Fruit fly (Drosophila melanogaster) whole organism, adult: ENCODE measurements around the gene CNPYb.
A peak's percentile ranks its signal among the peaks of the same experiment; 100 is the strongest.

ENCODE experiments used
- CG11617 ChIP-seq: fragments of 200-800 bp; sonication (Bioruptor generic); optimal IDR thresholded peaks from 2 replicates; lab custom pipeline; 2017; ENCODE audit warnings: mild to moderate bottlenecking, missing biosample characterization, missing genetic modification reagents, missing genetic modification characterization
- CG14711 ChIP-seq: fragments of 200-800 bp; sonication (Bioruptor generic); optimal IDR thresholded peaks from 2 replicates; lab custom pipeline; 2018; ENCODE audit warnings: missing biosample characterization, mild to moderate bottlenecking, missing genetic modification characterization, moderate library complexity
- CG1620 ChIP-seq: fragments of 200-800 bp; sonication (Bioruptor generic); optimal IDR thresholded peaks from 2 replicates; lab custom pipeline; 2016; ENCODE audit warnings: missing biosample characterization, missing genetic modification characterization
- CG7101 ChIP-seq: fragments of 200-800 bp; sonication (Bioruptor generic); optimal IDR thresholded peaks from 2 replicates; lab custom pipeline; 2018; ENCODE audit warnings: missing biosample characterization, mild to moderate bottlenecking, missing genetic modification characterization, moderate library complexity
- Clk ChIP-seq: fragments of 200-800 bp; sonication (Bioruptor generic); optimal IDR thresholded peaks from 2 replicates; lab custom pipeline; 2017; ENCODE audit warnings: missing biosample characterization, missing genetic modification characterization
- Crg-1 ChIP-seq: fragments of 200-800 bp; sonication (Bioruptor generic); optimal IDR thresholded peaks from 2 replicates; lab custom pipeline; 2016; ENCODE audit warnings: missing biosample characterization, missing genetic modification characterization
- kay ChIP-seq: fragments of 200-800 bp; sonication (Bioruptor generic); peaks from one replicate; lab custom pipeline; 2016; ENCODE audit warnings: missing biosample characterization, missing genetic modification characterization, borderline replicate concordance
- ovo ChIP-seq: fragments of 200-800 bp; sonication (Bioruptor generic); optimal IDR thresholded peaks from 2 replicates; lab custom pipeline; 2016; ENCODE audit warnings: missing biosample characterization, missing genetic modification characterization
- pad ChIP-seq: fragments of 200-800 bp; sonication (Bioruptor generic); optimal IDR thresholded peaks from 3 replicates; lab custom pipeline; 2017; ENCODE audit warnings: missing biosample characterization, missing genetic modification characterization, mild to moderate bottlenecking, moderate library complexity, missing genetic modification reagents
- tj ChIP-seq: fragments of 200-800 bp; sonication (Bioruptor generic); optimal IDR thresholded peaks from 3 replicates; lab custom pipeline; 2017; ENCODE audit warnings: missing biosample characterization, mild to moderate bottlenecking, missing genetic modification characterization, moderate library complexity

dm6 chr3L:19072177-19072603 is 23.8 kb downstream of the CNPYb start:
- TF ChIP-seq ovo (GFP tag; lab: Kevin White, UChicago) (peak; percentile 76), CG1620 (GFP tag; lab: Kevin White, UChicago) (no peak), pad (GFP tag; lab: Kevin White, UChicago) (peak; percentile 16), CG7101 (tag; lab: Kevin White, UChicago) (peak; percentile 27), Clk (peak; percentile 10), tj (GFP tag; lab: Kevin White, UChicago) (peak; percentile 24), Crg-1 (peak; percentile 24), kay (GFP tag; lab: Kevin White, UChicago) (peak; percentile 93), CG14711 (tag; lab: Kevin White, UChicago) (peak; percentile 31), CG11617 (GFP tag; lab: Kevin White, UChicago) (peak; percentile 52)
